Worm (Caenorhabditis elegans): ENCODE data around the gene W02B3.7.

- no peak for TF ChIP-seq nhr-25 (tag; optimal IDR thresholded peaks at IDR 0.05)
- TF ChIP-seq nhr-11 (tag; optimal IDR thresholded peaks at IDR 0.05) = no peak
- no peak for TF ChIP-seq aly-2 (tag; optimal IDR thresholded peaks at IDR 0.05)
- no peak for TF ChIP-seq elt-3 (tag; optimal IDR thresholded peaks at IDR 0.05)
- TF ChIP-seq ZK546.5 (tag; optimal IDR thresholded peaks at IDR 0.05) = no peak
- no peak for TF ChIP-seq fos-1 (tag; optimal IDR thresholded peaks at IDR 0.05)
- no peak for TF ChIP-seq elt-2 (tag; optimal IDR thresholded peaks at IDR 0.05)
- TF ChIP-seq ceh-82 (tag; optimal IDR thresholded peaks at IDR 0.05) = no peak
- TF ChIP-seq ztf-11 (tag; optimal IDR thresholded peaks at IDR 0.05) = no peak
- TF ChIP-seq lin-15B (tag; optimal IDR thresholded peaks at IDR 0.05) = no peak
- TF ChIP-seq lin-39 (tag; optimal IDR thresholded peaks at IDR 0.05) = no peak
Measured at ce11 chrIII:641759-642158, 50.1 kb downstream of the W02B3.7 start, which contains the start of gene W06E11.1.

Data from whole organism, L3 larva.